Worm (Caenorhabditis elegans): Measurements from ENCODE around the gene fbxa-42.

The fbxa-42 gene

ce11 chrIII:2233399-2233798 lies 27.9 kb downstream of the fbxa-42 start:
- TF ChIP-seq F44E2.7 (GFP tag; IDR thresholded peaks at IDR 0.05) (no peak), nhr-111 (GFP tag; optimal IDR thresholded peaks at IDR 0.05) (no peak), Y48G9A.11 (GFP tag; IDR thresholded peaks at IDR 0.05) (no peak)

- TF ChIP-seq egl-27 (tag; optimal IDR thresholded peaks at IDR 0.05) (no peak), ceh-62 (tag; optimal IDR thresholded peaks at IDR 0.05) (no peak), spr-3 (GFP tag; optimal IDR thresholded peaks at IDR 0.05) (no peak), nhr-28 (tag; optimal IDR thresholded peaks at IDR 0.05) (no peak), lsy-2 (tag; optimal IDR thresholded peaks at IDR 0.05) (no peak), ceh-82 (tag; optimal IDR thresholded peaks at IDR 0.05) (no peak), nhr-48 (tag; optimal IDR thresholded peaks at IDR 0.05) (no peak)
These were observed 28.9 kb downstream of the fbxa-42 start, which contains the start of gene fbxa-47 for ce11 chrIII:2232360-2232759. TSS of gene fbxa-47 (minus strand) at chrIII:2232460.

- no peak for TF ChIP-seq jun-1 (tag; optimal IDR thresholded peaks at IDR 0.05)
- no peak for TF ChIP-seq attf-4 (tag; optimal IDR thresholded peaks at IDR 0.05)
- TF ChIP-seq ZK546.5 (tag; optimal IDR thresholded peaks at IDR 0.05), result no peak
- TF ChIP-seq zfp-3 (GFP tag; conservative IDR thresholded peaks at IDR 0.05), result no peak
- no peak for TF ChIP-seq zfp-2 (tag; optimal IDR thresholded peaks at IDR 0.05)
- TF ChIP-seq Y5F2A.4 (GFP tag; optimal IDR thresholded peaks at IDR 0.05), result no peak
- TF ChIP-seq snpc-4 (tag; optimal IDR thresholded peaks at IDR 0.05), result no peak
- TF ChIP-seq unc-39 (tag; optimal IDR thresholded peaks at IDR 0.05), result no peak
- TF ChIP-seq Y75B8A.6 (GFP tag; IDR thresholded peaks at IDR 0.05), result no peak
- no peak for TF ChIP-seq rbr-2 (tag; optimal IDR thresholded peaks at IDR 0.05)
- TF ChIP-seq lim-7 (GFP tag; IDR thresholded peaks at IDR 0.05), result no peak
- TF ChIP-seq nhr-111 (GFP tag; optimal IDR thresholded peaks at IDR 0.05), result no peak
- no peak for TF ChIP-seq gei-8 (GFP tag; optimal IDR thresholded peaks at IDR 0.05)
- TF ChIP-seq aha-1 (tag), result no peak
- TF ChIP-seq ztf-7 (tag; optimal IDR thresholded peaks at IDR 0.05), result no peak
These were observed 33.8 kb downstream of the fbxa-42 start, which contains the start of gene fbxa-62 for ce11 chrIII:2227407-2227806. TSS of gene fbxa-62 (plus strand) at chrIII:2227707.

- TF ChIP-seq F26F4.8 (GFP tag; conservative IDR thresholded peaks at IDR 0.05) (no peak), lim-7 (GFP tag; IDR thresholded peaks at IDR 0.05) (no peak), zag-1 (tag; optimal IDR thresholded peaks at IDR 0.05) (no peak), ztf-11 (tag; optimal IDR thresholded peaks at IDR 0.05) (no peak), pqm-1 (tag; optimal IDR thresholded peaks at IDR 0.05) (no peak), attf-4 (tag; optimal IDR thresholded peaks at IDR 0.05) (no peak), cey-2 (tag; optimal IDR thresholded peaks at IDR 0.05; ENCODE audit: borderline replicate concordance, insufficient read depth) (no peak), hlh-30 (tag; optimal IDR thresholded peaks at IDR 0.05; ENCODE audit: insufficient read depth) (no peak), zip-2 (tag; optimal IDR thresholded peaks at IDR 0.05) (no peak), ZK337.2 (GFP tag; IDR thresholded peaks at IDR 0.05) (no peak)
These were observed 36.8 kb downstream of the fbxa-42 start, which contains the start of gene fbxa-38 for ce11 chrIII:2224478-2224877. TSS of gene fbxa-38 (plus strand) at chrIII:2224672.

- no peak for TF ChIP-seq ces-1 (GFP tag; optimal IDR thresholded peaks at IDR 0.05)
- TF ChIP-seq madf-9 (GFP tag; conservative IDR thresholded peaks at IDR 0.05), result no peak
- TF ChIP-seq hlh-11 (tag; optimal IDR thresholded peaks at IDR 0.05), result no peak
- no peak for TF ChIP-seq nhr-111 (GFP tag; optimal IDR thresholded peaks at IDR 0.05)
- TF ChIP-seq F49E8.2 (tag; optimal IDR thresholded peaks at IDR 0.05; ENCODE audit: borderline replicate concordance), result no peak
- no peak for TF ChIP-seq nhr-6 (tag; optimal IDR thresholded peaks at IDR 0.05)
- TF ChIP-seq spr-3 (GFP tag; optimal IDR thresholded peaks at IDR 0.05), result no peak
- TF ChIP-seq zip-2 (tag; optimal IDR thresholded peaks at IDR 0.05), result no peak
- TF ChIP-seq lin-13 (GFP tag; optimal IDR thresholded peaks at IDR 0.05), result no peak
- TF ChIP-seq F37D6.2 (tag; optimal IDR thresholded peaks at IDR 0.05), result no peak
- TF ChIP-seq aha-1 (tag), result no peak
- TF ChIP-seq egl-43 (GFP tag; IDR thresholded peaks at IDR 0.05), result no peak
These were observed 37.3 kb downstream of the fbxa-42 start, which contains the start of gene srd-65 for ce11 chrIII:2223932-2224331. TSS of gene srd-65 (minus strand) at chrIII:2224032.
